Worm (Caenorhabditis elegans) whole organism, mixed stage, embryonic: ENCODE measurements around the gene T02H6.11.

Experiments
- snpc-4 ChIP-seq: fragments of 150-350 bp; optimal IDR thresholded peaks from 2 replicates; lab custom pipeline; 2014; ENCODE audit warnings: missing biosample characterization, missing genetic modification characterization
- sptf-1 ChIP-seq: sonication (generic microtip); optimal IDR thresholded peaks from 2 replicates; lab custom pipeline; 2017; ENCODE audit warnings: mild to moderate bottlenecking, missing genetic modification characterization, moderate library complexity, missing compliant biosample characterization
- ztf-11 ChIP-seq: fragments of 150-350 bp; optimal IDR thresholded peaks from 2 replicates; lab custom pipeline; 2014; ENCODE audit warnings: missing biosample characterization, missing genetic modification characterization

ce11 chrII:658369-658768, 42.6 kb downstream of the T02H6.11 start, which contains the start of gene sdz-24:
- TF ChIP-seq sptf-1 (tag; lab: Kevin White, UChicago): no peak
- no peak for TF ChIP-seq snpc-4 (tag; lab: Kevin White, UChicago)
- TF ChIP-seq ztf-11 (tag; lab: Kevin White, UChicago): no peak
